Fruit fly (Drosophila melanogaster) whole organism, embryonic: ENCODE measurements around the gene scyl.

Experiments used
- B-H1 ChIP-seq: fragments of 200-800 bp; sonication (Bioruptor generic); IDR thresholded peaks from 3 replicates; pipeline ENCODE4 v1.3.6; 2022; ENCODE audit warnings: missing biosample characterization, missing genetic modification characterization
- CG11456 ChIP-seq: fragments of 200-800 bp; sonication (Bioruptor generic); IDR thresholded peaks from 3 replicates; pipeline ENCODE4 v1.3.6; 2022; ENCODE audit warnings: missing biosample characterization, missing genetic modification characterization
- CG12391 ChIP-seq: fragments of 200-800 bp; sonication (Bioruptor generic); optimal IDR thresholded peaks from 3 replicates; lab custom pipeline; 2018; ENCODE audit warnings: missing biosample characterization, mild to moderate bottlenecking, missing genetic modification characterization, moderate library complexity
- CG13624 ChIP-seq: fragments of 200-800 bp; sonication (Bioruptor generic); optimal IDR thresholded peaks from 2 replicates; lab custom pipeline; 2016; ENCODE audit warnings: missing biosample characterization, missing genetic modification characterization
- CG14441 ChIP-seq: fragments of 200-800 bp; sonication (Bioruptor generic); IDR thresholded peaks from 2 replicates; pipeline ENCODE4 v1.3.6; 2022; ENCODE audit warnings: missing biosample characterization, missing genetic modification characterization
- CG15269 ChIP-seq: fragments of 200-800 bp; sonication (Bioruptor generic); optimal IDR thresholded peaks from 2 replicates; lab custom pipeline; 2018; ENCODE audit warnings: missing biosample characterization, mild to moderate bottlenecking, missing genetic modification characterization, moderate library complexity
- CG1602 ChIP-seq: fragments of 200-800 bp; sonication (Bioruptor generic); optimal IDR thresholded peaks from 3 replicates; lab custom pipeline; 2016; ENCODE audit warnings: missing biosample characterization, missing genetic modification characterization
- CG1647 ChIP-seq: fragments of 200-800 bp; sonication (Bioruptor generic); optimal IDR thresholded peaks from 3 replicates; lab custom pipeline; 2016; ENCODE audit warnings: missing biosample characterization, missing genetic modification characterization
- CG16779 ChIP-seq: fragments of 200-800 bp; sonication (Bioruptor generic); IDR thresholded peaks from 2 replicates; pipeline ENCODE4 v1.3.6; 2022; ENCODE audit warnings: missing biosample characterization, missing genetic modification characterization
- CG1792 ChIP-seq: fragments of 200-800 bp; sonication (Bioruptor generic); optimal IDR thresholded peaks from 2 replicates; lab custom pipeline; 2016; ENCODE audit warnings: missing biosample characterization, missing genetic modification characterization
- CG32767 ChIP-seq: fragments of 200-800 bp; sonication (Bioruptor generic); IDR thresholded peaks from 2 replicates; pipeline ENCODE4 v1.3.6; 2022; ENCODE audit warnings: missing biosample characterization, missing genetic modification characterization
- CG34422 ChIP-seq: fragments of 200-800 bp; sonication (Bioruptor generic); IDR thresholded peaks from 3 replicates; pipeline ENCODE4 v1.3.6; 2022; ENCODE audit warnings: missing biosample characterization, missing genetic modification characterization
- CG3995 ChIP-seq: fragments of 200-800 bp; sonication (Bioruptor generic); optimal IDR thresholded peaks from 3 replicates; lab custom pipeline; 2016; ENCODE audit warnings: missing biosample characterization, missing genetic modification characterization
- CG4328 ChIP-seq: fragments of 200-800 bp; sonication (Bioruptor generic); optimal IDR thresholded peaks from 3 replicates; lab custom pipeline; 2017; ENCODE audit warnings: missing biosample characterization, missing genetic modification reagents, missing genetic modification characterization
- CG7271 ChIP-seq: fragments of 200-800 bp; sonication (Bioruptor generic); optimal IDR thresholded peaks from 2 replicates; lab custom pipeline; 2018; ENCODE audit warnings: missing biosample characterization, mild to moderate bottlenecking, missing genetic modification characterization, moderate library complexity
- CG7357 ChIP-seq: fragments of 200-800 bp; sonication (Bioruptor generic); IDR thresholded peaks from 3 replicates; pipeline ENCODE4 v1.3.6; 2022; ENCODE audit warnings: missing biosample characterization, missing genetic modification characterization
- CG7556 ChIP-seq: fragments of 200-800 bp; sonication (Bioruptor generic); optimal IDR thresholded peaks from 2 replicates; lab custom pipeline; 2017; ENCODE audit warnings: missing biosample characterization, mild to moderate bottlenecking, missing genetic modification characterization
- CG7839 ChIP-seq: fragments of 200-800 bp; sonication (Bioruptor generic); optimal IDR thresholded peaks from 3 replicates; lab custom pipeline; 2018; ENCODE audit warnings: missing biosample characterization, mild to moderate bottlenecking, missing genetic modification characterization, moderate library complexity
- CG8281 ChIP-seq: fragments of 200-800 bp; sonication (Bioruptor generic); optimal IDR thresholded peaks from 2 replicates; lab custom pipeline; 2018; ENCODE audit warnings: missing biosample characterization, mild to moderate bottlenecking, missing genetic modification characterization, moderate library complexity
- CG8765 ChIP-seq: fragments of 200-800 bp; sonication (Bioruptor generic); IDR thresholded peaks from 2 replicates; pipeline ENCODE4 v1.3.6; 2022; ENCODE audit warnings: missing biosample characterization, missing genetic modification characterization
- CG9817 ChIP-seq: fragments of 200-800 bp; sonication (Bioruptor generic); optimal IDR thresholded peaks from 2 replicates; lab custom pipeline; 2018; ENCODE audit warnings: missing biosample characterization, mild to moderate bottlenecking, missing genetic modification characterization, moderate library complexity
- CG9932 ChIP-seq: fragments of 200-800 bp; sonication (Bioruptor generic); IDR thresholded peaks from 2 replicates; pipeline ENCODE4 v1.3.6; 2022; ENCODE audit warnings: missing biosample characterization, missing genetic modification characterization
- CTCF ChIP-seq: fragments of 200-800 bp; sonication (Bioruptor generic); optimal IDR thresholded peaks from 2 replicates; lab custom pipeline; 2017; ENCODE audit warnings: missing biosample characterization, mild to moderate bottlenecking, missing genetic modification characterization, moderate library complexity
- CkIIα-i1 ChIP-seq: fragments of 200-800 bp; sonication (Bioruptor generic); IDR thresholded peaks from 2 replicates; pipeline ENCODE4 v1.3.6; 2022; ENCODE audit warnings: missing biosample characterization, missing genetic modification characterization
- Drgx ChIP-seq: fragments of 200-800 bp; sonication (Bioruptor generic); IDR thresholded peaks from 2 replicates; pipeline ENCODE4 v1.3.6; 2022; ENCODE audit warnings: missing biosample characterization, missing genetic modification characterization
- Fer3 ChIP-seq: fragments of 200-800 bp; sonication (Bioruptor generic); optimal IDR thresholded peaks from 2 replicates; lab custom pipeline; 2018; ENCODE audit warnings: missing biosample characterization, mild to moderate bottlenecking, missing genetic modification characterization, moderate library complexity
- Gug ChIP-seq: fragments of 200-800 bp; sonication (Bioruptor generic); IDR thresholded peaks from 4 replicates; pipeline ENCODE4 v1.3.6; 2022; ENCODE audit warnings: missing biosample characterization, missing genetic modification characterization
- HLH3B ChIP-seq: fragments of 200-800 bp; sonication (Bioruptor generic); IDR thresholded peaks from 2 replicates; pipeline ENCODE4 v1.3.6; 2022; ENCODE audit warnings: missing biosample characterization, missing genetic modification characterization
- Jarid2 ChIP-seq: fragments of 200-800 bp; sonication (Bioruptor generic); optimal IDR thresholded peaks from 3 replicates; lab custom pipeline; 2017; ENCODE audit warnings: mild to moderate bottlenecking, missing biosample characterization, missing genetic modification reagents, missing genetic modification characterization
- Kr ChIP-seq: fragments of 200-800 bp; sonication (Bioruptor generic); optimal IDR thresholded peaks from 2 replicates; lab custom pipeline; 2017; ENCODE audit warnings: missing biosample characterization, mild to moderate bottlenecking, missing genetic modification characterization
- Lim3 ChIP-seq: fragments of 200-800 bp; sonication (Bioruptor generic); IDR thresholded peaks from 2 replicates; pipeline ENCODE4 v1.3.6; 2022; ENCODE audit warnings: missing biosample characterization, missing genetic modification characterization
- NC2β ChIP-seq: fragments of 200-800 bp; sonication (Bioruptor generic); optimal IDR thresholded peaks from 2 replicates; lab custom pipeline; 2016; ENCODE audit warnings: missing biosample characterization, missing genetic modification characterization
- Sox102F ChIP-seq: fragments of 200-800 bp; sonication (Bioruptor generic); optimal IDR thresholded peaks from 2 replicates; lab custom pipeline; 2018; ENCODE audit warnings: missing biosample characterization, mild to moderate bottlenecking, missing genetic modification characterization, moderate library complexity
- Stat92E ChIP-seq, 3 experiments: fragments of >200 bp in 2 of 3; fragments of 200-800 bp in 1 of 3; sonication (Bioruptor generic) in 1 of 3; optimal IDR thresholded peaks; 2 replicates each; lab custom pipeline; 2017 to 2019; ENCODE audit warnings: missing biosample characterization in 3 of 3, missing genetic modification characterization in 3 of 3, mild to moderate bottlenecking in 1 of 3, moderate library complexity in 1 of 3
- YL-1 ChIP-seq: fragments of 200-800 bp; sonication (Bioruptor generic); optimal IDR thresholded peaks from 3 replicates; lab custom pipeline; 2017; ENCODE audit warnings: missing biosample characterization, mild to moderate bottlenecking, missing genetic modification characterization
- bsh ChIP-seq, 2 experiments: fragments of 200-800 bp; sonication (Bioruptor generic); optimal IDR thresholded peaks; 2 replicates each; lab custom pipeline; 2017 to 2018; ENCODE audit warnings: mild to moderate bottlenecking in 2 of 2, missing biosample characterization in 2 of 2, missing genetic modification characterization in 2 of 2, moderate library complexity in 1 of 2
- cas ChIP-seq: fragments of 200-800 bp; sonication (Bioruptor generic); IDR thresholded peaks from 2 replicates; pipeline ENCODE4 v1.3.6; 2022; ENCODE audit warnings: missing biosample characterization, missing genetic modification characterization
- chm ChIP-seq: fragments of 200-800 bp; sonication (Bioruptor generic); IDR thresholded peaks from 2 replicates; pipeline ENCODE4 v1.3.6; 2022; ENCODE audit warnings: missing biosample characterization, missing genetic modification characterization
- chn ChIP-seq: fragments of 200-800 bp; sonication (Bioruptor generic); optimal IDR thresholded peaks from 2 replicates; lab custom pipeline; 2016; ENCODE audit warnings: missing biosample characterization, missing genetic modification characterization
- emc ChIP-seq: fragments of 200-800 bp; sonication (Bioruptor generic); optimal IDR thresholded peaks from 2 replicates; lab custom pipeline; 2016; ENCODE audit warnings: missing biosample characterization, missing genetic modification characterization
- exex ChIP-seq: fragments of 200-800 bp; sonication (Bioruptor generic); optimal IDR thresholded peaks from 4 replicates; lab custom pipeline; 2018; ENCODE audit warnings: missing biosample characterization, mild to moderate bottlenecking, missing genetic modification characterization, moderate library complexity
- gem ChIP-seq: fragments of 200-800 bp; sonication (Bioruptor generic); optimal IDR thresholded peaks from 2 replicates; lab custom pipeline; 2019; ENCODE audit warnings: missing biosample characterization, mild to moderate bottlenecking, missing genetic modification characterization, moderate library complexity
- grau ChIP-seq: fragments of 200-800 bp; optimal IDR thresholded peaks from 3 replicates; lab custom pipeline; 2019; ENCODE audit warnings: missing biosample characterization, mild to moderate bottlenecking, missing genetic modification characterization, moderate library complexity
- gro ChIP-seq: fragments of 200-800 bp; sonication (Bioruptor generic); optimal IDR thresholded peaks from 2 replicates; lab custom pipeline; 2016; ENCODE audit warnings: missing biosample characterization, missing genetic modification characterization
- jing ChIP-seq: fragments of 200-800 bp; sonication (Bioruptor generic); optimal IDR thresholded peaks from 2 replicates; lab custom pipeline; 2018; ENCODE audit warnings: missing biosample characterization, mild to moderate bottlenecking, missing genetic modification characterization
- lbe ChIP-seq: fragments of 200-800 bp; sonication (Bioruptor generic); optimal IDR thresholded peaks from 2 replicates; lab custom pipeline; 2016; ENCODE audit warnings: missing biosample characterization, mild to moderate bottlenecking, missing genetic modification characterization
- lilli ChIP-seq: fragments of 200-800 bp; sonication (Bioruptor generic); optimal IDR thresholded peaks from 3 replicates; lab custom pipeline; 2016; ENCODE audit warnings: missing biosample characterization, missing genetic modification characterization
- luna ChIP-seq: fragments of 200-800 bp; sonication (Bioruptor generic); optimal IDR thresholded peaks from 2 replicates; lab custom pipeline; 2016; ENCODE audit warnings: missing biosample characterization, missing genetic modification characterization
- sima ChIP-seq: fragments of 200-800 bp; sonication (Bioruptor generic); optimal IDR thresholded peaks from 2 replicates; lab custom pipeline; 2016; ENCODE audit warnings: missing biosample characterization, missing genetic modification characterization
- tna ChIP-seq: fragments of 200-800 bp; sonication (Bioruptor generic); IDR thresholded peaks from 2 replicates; pipeline ENCODE4 v1.3.6; 2022; ENCODE audit warnings: missing biosample characterization, missing genetic modification characterization; ENCODE audit not compliant: partially characterized antibody
- yki ChIP-seq: fragments of >200 bp; optimal IDR thresholded peaks from 3 replicates; lab custom pipeline; 2018

scyl gene

DNA sequence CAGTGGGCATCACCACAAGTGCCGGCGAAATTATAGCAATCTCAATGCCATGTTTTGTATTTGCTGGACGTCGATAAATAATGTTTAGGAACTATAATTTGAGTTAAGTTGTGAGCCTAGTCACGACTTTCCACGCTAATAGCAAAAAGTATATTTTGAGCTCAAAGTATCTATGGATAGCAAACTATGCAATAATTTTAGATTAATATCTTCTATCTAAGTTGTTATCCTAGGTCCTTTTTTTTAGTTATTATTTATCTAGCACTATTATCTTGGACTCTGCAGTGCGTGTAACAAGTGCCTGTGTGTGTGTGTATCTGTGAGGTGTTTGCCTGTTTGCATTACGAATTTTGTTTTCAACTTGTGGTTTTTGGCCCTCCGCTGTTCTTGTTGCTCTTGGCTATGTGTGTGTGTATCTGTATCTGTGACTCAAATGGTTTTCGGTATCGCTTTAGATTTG is 8.2 kb downstream of the scyl start (continued):
- TF ChIP-seq CG7556 (GFP tag; lab: Kevin White, UChicago) (peak; percentile 79), CG32767 (GFP tag; lab: Robert Waterston, UW) (peak; percentile 88), CG15269 (tag; lab: Kevin White, UChicago) (peak; percentile 88), yki (lab: Kevin White, UChicago) (no peak), gro (GFP tag; lab: Kevin White, UChicago) (peak; percentile 59), cas (0 out of 2 replicates have a peak, but pooled peaks have one; percentile 15), Sox102F (peak; percentile 77), grau (tag; lab: Kevin White, UChicago) (peak; percentile 85), CG14441 (peak; percentile 80), Drgx (GFP tag; lab: Robert Waterston, UW) (peak; percentile 47), chm (GFP tag; lab: Robert Waterston, UW) (peak; percentile 62), CG1602 (peak; percentile 79), CG16779 (GFP tag; lab: Robert Waterston, UW) (0 out of 2 replicates have a peak, but pooled peaks have one; percentile 7), CG9932 (GFP tag; lab: Robert Waterston, UW) (peak; percentile 73), CG12391 (tag; lab: Kevin White, UChicago) (peak; percentile 81), sima (GFP tag; lab: Kevin White, UChicago) (no peak), Gug (GFP tag; lab: Robert Waterston, UW) (0 out of 4 replicates have a peak, but pooled peaks have one; percentile 40), YL-1 (GFP tag; lab: Kevin White, UChicago) (no peak), gem (peak; percentile 85), CG7357 (GFP tag; lab: Robert Waterston, UW) (peak; percentile 77), Lim3 (0 out of 2 replicates have a peak, but pooled peaks have one; percentile 10), luna (GFP tag; lab: Kevin White, UChicago) (peak; percentile 29), jing (GFP tag; lab: Kevin White, UChicago) (peak; percentile 32), lilli (GFP tag; lab: Kevin White, UChicago) (peak; percentile 86), Kr (GFP tag; lab: Kevin White, UChicago) (no peak), CG11456 (GFP tag; lab: Robert Waterston, UW) (0 out of 3 replicates have a peak, but pooled peaks have one; percentile 57), NC2β (peak; percentile 73), exex (tag; lab: Kevin White, UChicago) (no peak), CG4328 (GFP tag; lab: Kevin White, UChicago) (peak; percentile 3), CG9817 (peak; percentile 63), tna (no peak), CG1647 (GFP tag; lab: Kevin White, UChicago) (peak; percentile 49), CTCF (GFP tag; lab: Kevin White, UChicago) (peak; percentile 8), CG8765 (GFP tag; lab: Robert Waterston, UW) (0 out of 2 replicates have a peak, but pooled peaks have one; percentile 37), Fer3 (tag; lab: Kevin White, UChicago) (peak; percentile 62), CG7271 (tag; lab: Kevin White, UChicago) (no peak), lbe (no peak), bsh (GFP tag; optimal IDR thresholded peaks at IDR 0.05; lab: Kevin White, UChicago) (peak in 1 of 2 experiments; percentile 75), CkIIα-i1 (GFP tag; lab: Robert Waterston, UW) (no peak), CG13624 (GFP tag; lab: Kevin White, UChicago) (peak; percentile 84), HLH3B (GFP tag; lab: Robert Waterston, UW) (peak; percentile 79), emc (GFP tag; lab: Kevin White, UChicago) (peak; percentile 42), CG7839 (tag; lab: Kevin White, UChicago) (peak; percentile 90), B-H1 (GFP tag; lab: Robert Waterston, UW) (peak; percentile 66), CG3995 (GFP tag; lab: Kevin White, UChicago) (peak; percentile 30), CG1792 (GFP tag; lab: Kevin White, UChicago) (peak; percentile 68), CG8281 (peak; percentile 56), CG34422 (GFP tag; lab: Robert Waterston, UW) (peak; percentile 66; the same call in 1 of the 3 replicates), Stat92E (GFP tag; optimal IDR thresholded peaks at IDR 0.05; lab: Kevin White, UChicago) (no peak), chn (GFP tag; lab: Kevin White, UChicago) (peak; percentile 72), Jarid2 (GFP tag; lab: Kevin White, UChicago) (peak; percentile 39)
